Fruit fly (Drosophila melanogaster) whole organism, adult: ENCODE data around the gene CG7335.

Experiments used
- CG14711 ChIP-seq: fragments of 200-800 bp; sonication (Bioruptor generic); optimal IDR thresholded peaks from 2 replicates; lab custom pipeline; 2018; ENCODE audit warnings: missing biosample characterization, mild to moderate bottlenecking, missing genetic modification characterization, moderate library complexity
- CG5204 ChIP-seq: fragments of 200-800 bp; sonication (Bioruptor generic); optimal IDR thresholded peaks from 2 replicates; lab custom pipeline; 2016; ENCODE audit warnings: missing biosample characterization, missing genetic modification characterization
- CG7101 ChIP-seq: fragments of 200-800 bp; sonication (Bioruptor generic); optimal IDR thresholded peaks from 2 replicates; lab custom pipeline; 2018; ENCODE audit warnings: missing biosample characterization, mild to moderate bottlenecking, missing genetic modification characterization, moderate library complexity
- Hr96 ChIP-seq: fragments of 200-800 bp; sonication (Bioruptor generic); optimal IDR thresholded peaks from 2 replicates; lab custom pipeline; 2016; ENCODE audit warnings: missing biosample characterization, missing genetic modification characterization
- bab1 ChIP-seq: fragments of 200-800 bp; sonication (Bioruptor generic); optimal IDR thresholded peaks from 3 replicates; lab custom pipeline; 2019; ENCODE audit warnings: missing biosample characterization, mild to moderate bottlenecking, missing genetic modification characterization, moderate library complexity
- cnc ChIP-seq, 2 experiments: fragments of >200 bp; optimal IDR thresholded peaks; 2 replicates each; lab custom pipeline; 2017
- kay ChIP-seq: fragments of 200-800 bp; sonication (Bioruptor generic); peaks from one replicate; lab custom pipeline; 2016; ENCODE audit warnings: missing biosample characterization, missing genetic modification characterization, borderline replicate concordance
- ovo ChIP-seq: fragments of 200-800 bp; sonication (Bioruptor generic); optimal IDR thresholded peaks from 2 replicates; lab custom pipeline; 2016; ENCODE audit warnings: missing biosample characterization, missing genetic modification characterization
- pad ChIP-seq: fragments of 200-800 bp; sonication (Bioruptor generic); optimal IDR thresholded peaks from 3 replicates; lab custom pipeline; 2017; ENCODE audit warnings: missing biosample characterization, missing genetic modification characterization, mild to moderate bottlenecking, moderate library complexity, missing genetic modification reagents
- toe ChIP-seq: fragments of 200-800 bp; sonication (Bioruptor generic); optimal IDR thresholded peaks from 2 replicates; lab custom pipeline; 2016; ENCODE audit warnings: missing biosample characterization, missing genetic modification characterization

- TF ChIP-seq ovo (GFP tag; lab: Kevin White, UChicago) (no peak), Hr96 (GFP tag; lab: Kevin White, UChicago) (no peak), cnc (optimal IDR thresholded peaks at IDR 0.05; lab: Kevin White, UChicago) (no peak), pad (GFP tag; lab: Kevin White, UChicago) (no peak), kay (GFP tag; lab: Kevin White, UChicago) (no peak), CG7101 (tag; lab: Kevin White, UChicago) (no peak), CG5204 (GFP tag; lab: Kevin White, UChicago) (no peak), toe (no peak), bab1 (GFP tag; lab: Kevin White, UChicago) (peak; percentile 11), CG14711 (tag; lab: Kevin White, UChicago) (no peak)
Measured at dm6 chr3L:20129032-20129431, 4.0 kb downstream of the CG7335 start, which contains the start of gene gig.
